Fruit fly (Drosophila melanogaster) whole organism, pupa: ENCODE results near the gene mad2.

Experiments used
- CG9948 ChIP-seq: fragments of 200-800 bp; sonication (Bioruptor generic); optimal IDR thresholded peaks from 2 replicates; lab custom pipeline; 2018; ENCODE audit warnings: missing biosample characterization, mild to moderate bottlenecking, missing genetic modification characterization, moderate library complexity
- rn ChIP-seq: fragments of 200-800 bp; sonication (Bioruptor generic); IDR thresholded peaks from 2 replicates; pipeline ENCODE4 v1.3.6; 2022; ENCODE audit warnings: missing biosample characterization, missing genetic modification characterization

DNA sequence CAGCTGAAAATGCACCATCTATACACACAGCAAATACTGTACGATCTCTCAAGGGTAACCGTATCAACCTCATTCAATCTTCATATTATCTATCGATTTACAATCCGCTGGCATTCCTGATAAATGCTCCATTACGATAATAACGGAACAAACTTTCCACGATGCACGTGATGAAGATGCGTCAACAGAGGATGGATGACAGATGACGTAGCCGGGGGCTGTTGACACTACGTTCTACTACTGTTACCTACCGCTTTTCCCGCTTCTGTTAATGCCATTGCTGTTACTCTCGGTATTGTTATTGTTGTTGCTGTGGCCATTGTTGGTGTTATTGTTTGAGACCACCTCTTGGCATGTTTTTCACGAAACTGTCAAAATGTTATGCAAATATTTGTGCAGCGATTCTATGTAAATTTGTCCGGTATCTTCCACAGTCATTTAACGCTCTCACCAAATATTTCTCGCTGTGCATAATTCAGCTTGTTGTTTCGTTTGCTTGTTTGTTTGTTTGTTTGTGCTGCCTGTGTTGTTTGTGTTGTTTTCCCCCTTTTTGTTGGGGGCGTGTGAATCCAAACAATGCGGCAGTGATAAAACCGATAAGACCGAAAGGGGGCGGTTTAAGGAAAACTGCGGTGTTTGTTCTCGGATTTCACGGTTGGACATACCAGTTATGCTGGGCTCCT lies 11.0 kb upstream of the mad2 start:
- TF ChIP-seq rn (GFP tag; lab: Robert Waterston, UW) (no peak), CG9948 (tag; lab: Kevin White, UChicago) (no peak)
